Comparison of ENCODE assay signal across 1 fruit fly cellular context in the genomic region with DNA sequence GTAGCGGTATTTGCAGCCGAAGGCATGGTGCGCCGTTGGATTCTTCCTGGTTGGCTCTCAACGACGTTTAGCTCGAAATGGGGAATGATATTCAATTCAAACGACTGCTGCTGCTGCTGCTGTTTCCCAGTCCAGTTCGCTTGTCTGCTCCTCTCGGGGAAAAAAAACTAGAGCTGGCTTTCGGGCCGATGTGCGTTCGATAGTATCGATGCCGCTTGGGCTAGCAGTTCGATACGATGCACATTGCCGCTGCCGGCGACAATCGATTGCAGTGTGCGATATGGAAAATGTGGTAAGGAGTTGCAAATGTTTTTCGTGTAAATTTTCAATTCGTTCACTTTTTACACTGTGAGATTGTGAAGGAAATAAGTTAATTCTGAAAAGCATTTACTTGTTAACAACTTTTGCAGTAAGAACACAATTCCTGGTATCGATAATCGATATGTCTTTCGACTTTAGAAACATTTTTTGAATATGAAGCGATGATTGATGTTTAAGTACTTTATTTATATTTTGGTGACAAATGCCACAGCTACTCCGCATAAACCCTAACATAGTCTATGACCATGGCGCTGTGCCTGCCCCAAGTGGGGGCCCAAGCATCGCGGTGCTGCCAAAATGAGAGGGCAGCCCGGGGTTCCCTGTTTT.
TF ChIP-seq lines count a peak whose summit lies in the region.

Capr (minus strand) TSS at position 339 of the 648 bp plus-strand sequence.

TF ChIP-seq in whole organism, embryonic, 481 proteins besides CTCF, POLR2A, EP300 and RAD21 (continued from another document):
- no peak for TF ChIP-seq CG10147 (GFP tag; optimal IDR thresholded peaks at IDR 0.05; lab: Kevin White, UChicago)
- peak; percentile 100 for TF ChIP-seq CG42726 (GFP tag; IDR thresholded peaks at IDR 0.05; lab: Robert Waterston, UW; ENCODE audit: partially characterized antibody)
- peak; percentile 100 for TF ChIP-seq inv (GFP tag; IDR thresholded peaks at IDR 0.05; lab: Robert Waterston, UW; ENCODE audit: partially characterized antibody)
- no peak for TF ChIP-seq pan (optimal IDR thresholded peaks at IDR 0.05; lab: Kevin White, UChicago)
- no peak for TF ChIP-seq pan (GFP tag; optimal IDR thresholded peaks at IDR 0.05 in 1 of 2, IDR thresholded peaks at IDR 0.05 in 1 of 2)
- TF ChIP-seq ro (GFP tag; IDR thresholded peaks at IDR 0.05; lab: Robert Waterston, UW): no peak
- TF ChIP-seq unc-4 (GFP tag; IDR thresholded peaks at IDR 0.05; lab: Robert Waterston, UW; ENCODE audit: partially characterized antibody): peak; percentile 99
- peak; percentile 52 for TF ChIP-seq row (GFP tag; IDR thresholded peaks at IDR 0.05; lab: Robert Waterston, UW)
- no peak for TF ChIP-seq CG2889 (GFP tag; IDR thresholded peaks at IDR 0.05; lab: Robert Waterston, UW)
- TF ChIP-seq Lim3 (GFP tag; IDR thresholded peaks at IDR 0.05; lab: Robert Waterston, UW): no peak
- TF ChIP-seq CG4282 (GFP tag; optimal IDR thresholded peaks at IDR 0.05; lab: Kevin White, UChicago): peak; percentile 57
- TF ChIP-seq CG14441 (GFP tag; IDR thresholded peaks at IDR 0.05; lab: Robert Waterston, UW): no peak
- TF ChIP-seq yki (optimal IDR thresholded peaks at IDR 0.05; lab: Kevin White, UChicago): no peak
- no peak for TF ChIP-seq gce (GFP tag; IDR thresholded peaks at IDR 0.05; lab: Robert Waterston, UW)
- TF ChIP-seq CG15601 (tag; optimal IDR thresholded peaks at IDR 0.05; lab: Kevin White, UChicago): no peak
- TF ChIP-seq CG14667 (GFP tag; IDR thresholded peaks at IDR 0.05; lab: Robert Waterston, UW): no peak
- TF ChIP-seq HLH54F (GFP tag; optimal IDR thresholded peaks at IDR 0.05; lab: Kevin White, UChicago): peak; percentile 13
- no peak for TF ChIP-seq danr (GFP tag; IDR thresholded peaks at IDR 0.05; lab: Robert Waterston, UW)
- TF ChIP-seq gsb-n (tag; optimal IDR thresholded peaks at IDR 0.05; lab: Kevin White, UChicago): no peak
- no peak for TF ChIP-seq Dip3 (GFP tag; optimal IDR thresholded peaks at IDR 0.05; lab: Kevin White, UChicago)
- peak; percentile 100 for TF ChIP-seq nerfin-2 (GFP tag; IDR thresholded peaks at IDR 0.05; lab: Robert Waterston, UW; ENCODE audit: partially characterized antibody)
- peak; percentile 17 for TF ChIP-seq shn (GFP tag; optimal IDR thresholded peaks at IDR 0.05; lab: Kevin White, UChicago)
- TF ChIP-seq hkb (optimal IDR thresholded peaks at IDR 0.05; lab: Kevin White, UChicago): no peak
- TF ChIP-seq hkb (GFP tag; IDR thresholded peaks at IDR 0.05; lab: Robert Waterston, UW): no peak
- TF ChIP-seq cad (GFP tag; optimal IDR thresholded peaks at IDR 0.05; lab: Kevin White, UChicago): no peak
- peak; percentile 34 for TF ChIP-seq Antp (GFP tag; optimal IDR thresholded peaks at IDR 0.05; lab: Kevin White, UChicago)
- no peak for TF ChIP-seq peb (GFP tag; IDR thresholded peaks at IDR 0.05; lab: Robert Waterston, UW)
- no peak for TF ChIP-seq CG6689 (GFP tag; IDR thresholded peaks at IDR 0.05; lab: Robert Waterston, UW)
- peak; percentile 67 for TF ChIP-seq Myb (GFP tag; optimal IDR thresholded peaks at IDR 0.05; lab: Kevin White, UChicago)
- TF ChIP-seq CG8765 (GFP tag; IDR thresholded peaks at IDR 0.05; lab: Robert Waterston, UW): no peak
- TF ChIP-seq grn (GFP tag; optimal IDR thresholded peaks at IDR 0.05; lab: Kevin White, UChicago): no peak
- TF ChIP-seq CG4328 (GFP tag; optimal IDR thresholded peaks at IDR 0.05; lab: Kevin White, UChicago): no peak
- no peak for TF ChIP-seq cato (GFP tag; optimal IDR thresholded peaks at IDR 0.05; lab: Kevin White, UChicago; ENCODE audit: borderline replicate concordance)
- no peak for TF ChIP-seq mirr (GFP tag; optimal IDR thresholded peaks at IDR 0.05; lab: Kevin White, UChicago)
- peak; percentile 68 for TF ChIP-seq gro (GFP tag; optimal IDR thresholded peaks at IDR 0.05; lab: Kevin White, UChicago)
- no peak for TF ChIP-seq fru (optimal IDR thresholded peaks at IDR 0.05; lab: Kevin White, UChicago)
- TF ChIP-seq CG4854 (GFP tag; optimal IDR thresholded peaks at IDR 0.05; lab: Kevin White, UChicago): no peak
- no peak for TF ChIP-seq run (tag; optimal IDR thresholded peaks at IDR 0.05; lab: Kevin White, UChicago)
- TF ChIP-seq CG34376 (GFP tag; optimal IDR thresholded peaks at IDR 0.05; lab: Kevin White, UChicago): peak; percentile 18
- no peak for TF ChIP-seq CG3838 (GFP tag; optimal IDR thresholded peaks at IDR 0.05; lab: Kevin White, UChicago)
- peak; percentile 3 for TF ChIP-seq CG6765 (GFP tag; optimal IDR thresholded peaks at IDR 0.05; lab: Kevin White, UChicago)
- TF ChIP-seq CG31224 (GFP tag; IDR thresholded peaks at IDR 0.05; lab: Robert Waterston, UW): no peak
- TF ChIP-seq Jarid2 (GFP tag; optimal IDR thresholded peaks at IDR 0.05; lab: Kevin White, UChicago): peak; percentile 33
- TF ChIP-seq ken (GFP tag; IDR thresholded peaks at IDR 0.05; lab: Robert Waterston, UW): no peak
- peak; percentile 37 for TF ChIP-seq CG12391 (tag; optimal IDR thresholded peaks at IDR 0.05; lab: Kevin White, UChicago)
- no peak for TF ChIP-seq CG12236 (GFP tag; optimal IDR thresholded peaks at IDR 0.05; lab: Kevin White, UChicago)
- TF ChIP-seq dimm (GFP tag; IDR thresholded peaks at IDR 0.05; lab: Robert Waterston, UW): no peak
- TF ChIP-seq CG9797 (GFP tag; optimal IDR thresholded peaks at IDR 0.05; lab: Kevin White, UChicago): peak; percentile 51
- TF ChIP-seq Bteb2 (GFP tag; optimal IDR thresholded peaks at IDR 0.05; lab: Kevin White, UChicago): peak; percentile 24
- TF ChIP-seq al (GFP tag; IDR thresholded peaks at IDR 0.05; lab: Robert Waterston, UW): no peak
- TF ChIP-seq CG2116 (GFP tag; optimal IDR thresholded peaks at IDR 0.05; lab: Kevin White, UChicago): peak; percentile 93
- TF ChIP-seq CG9215 (GFP tag; IDR thresholded peaks at IDR 0.05; lab: Robert Waterston, UW): no peak
- TF ChIP-seq fu2 (GFP tag; optimal IDR thresholded peaks at IDR 0.05; lab: Kevin White, UChicago): no peak
